Worm (Caenorhabditis elegans): ENCODE data around the gene K09C6.2.

- TF ChIP-seq zag-1 (tag; optimal IDR thresholded peaks at IDR 0.05) (no peak), snpc-4 (tag; optimal IDR thresholded peaks at IDR 0.05) (no peak), nhr-90 (tag; optimal IDR thresholded peaks at IDR 0.05; ENCODE audit: poor library complexity) (no peak), nhr-28 (tag; optimal IDR thresholded peaks at IDR 0.05) (no peak), nhr-77 (tag; optimal IDR thresholded peaks at IDR 0.05) (no peak), nhr-11 (tag; optimal IDR thresholded peaks at IDR 0.05) (no peak), elt-3 (tag; optimal IDR thresholded peaks at IDR 0.05) (no peak), sox-4 (tag; optimal IDR thresholded peaks at IDR 0.05) (no peak), pag-3 (tag; optimal IDR thresholded peaks at IDR 0.05; ENCODE audit: borderline replicate concordance, insufficient read depth) (no peak), blmp-1 (tag; optimal IDR thresholded peaks at IDR 0.05) (no peak)
Measured at ce11 chrV:875945-876344, 19.3 kb downstream of the K09C6.2 start, which contains the start of gene T02B11.9.
